Worm (Caenorhabditis elegans) whole organism, mixed stage, embryonic: ENCODE data around the gene acy-4.

ENCODE experiments used
- ces-1 ChIP-seq: fragments of 150-350 bp; optimal IDR thresholded peaks from 2 replicates; lab custom pipeline; 2014; ENCODE audit warnings: missing biosample characterization, missing genetic modification reagents, missing genetic modification characterization
- elt-1 ChIP-seq: sonication (generic microtip); optimal IDR thresholded peaks from 2 replicates; lab custom pipeline; 2017; ENCODE audit warnings: missing genetic modification characterization, mild to moderate bottlenecking, missing compliant biosample characterization, antibody characterized with exemption, moderate library complexity, borderline replicate concordance; ENCODE audit not compliant: insufficient read depth
- nhr-12 ChIP-seq: fragments of 150-350 bp; optimal IDR thresholded peaks from 2 replicates; lab custom pipeline; 2014; ENCODE audit warnings: missing biosample characterization, missing genetic modification characterization
- nhr-237 ChIP-seq: fragments of 150-350 bp; optimal IDR thresholded peaks from 2 replicates; lab custom pipeline; 2014; ENCODE audit warnings: missing biosample characterization, missing genetic modification characterization
- nhr-28 ChIP-seq: fragments of 150-350 bp; optimal IDR thresholded peaks from 2 replicates; lab custom pipeline; 2014; ENCODE audit warnings: missing biosample characterization, missing genetic modification characterization
- nhr-76 ChIP-seq: sonication (generic microtip); optimal IDR thresholded peaks from 2 replicates; lab custom pipeline; 2017; ENCODE audit warnings: missing biosample characterization, missing genetic modification characterization
- sem-2 ChIP-seq: fragments of 200-800 bp; sonication (Bioruptor generic); optimal IDR thresholded peaks from 2 replicates; lab custom pipeline; 2018; ENCODE audit warnings: mild to moderate bottlenecking, missing genetic modification characterization, missing compliant biosample characterization
- snpc-4 ChIP-seq: fragments of 150-350 bp; optimal IDR thresholded peaks from 2 replicates; lab custom pipeline; 2014; ENCODE audit warnings: missing biosample characterization, missing genetic modification characterization
- tbx-8 ChIP-seq: fragments of 200-800 bp; sonication (Bioruptor generic); optimal IDR thresholded peaks from 2 replicates; lab custom pipeline; 2018; ENCODE audit warnings: mild to moderate bottlenecking, missing genetic modification characterization, moderate library complexity, missing compliant biosample characterization

ce11 chrV:5628014-5628413, 2.7 kb downstream of the acy-4 start:
- TF ChIP-seq nhr-76 (tag; lab: Kevin White, UChicago): no peak
- TF ChIP-seq tbx-8 (GFP tag; lab: Kevin White, UChicago): no peak
- no peak for TF ChIP-seq nhr-237
- no peak for TF ChIP-seq nhr-12 (tag; lab: Kevin White, UChicago)
- TF ChIP-seq snpc-4 (tag; lab: Kevin White, UChicago): no peak
- no peak for TF ChIP-seq sem-2
- TF ChIP-seq ces-1 (GFP tag; lab: Kevin White, UChicago): no peak
- no peak for TF ChIP-seq nhr-28 (tag; lab: Kevin White, UChicago)
- no peak for TF ChIP-seq elt-1 (tag; lab: Kevin White, UChicago)
